Fruit fly (Drosophila melanogaster) whole organism, prepupa: ENCODE results near the gene CG43759.
A peak's percentile ranks its signal among the peaks of the same experiment; 100 is the strongest.

Experiments used
- CG10631 ChIP-seq: fragments of 200-800 bp; sonication (Bioruptor generic); optimal IDR thresholded peaks from 2 replicates; lab custom pipeline; 2016; ENCODE audit warnings: missing biosample characterization, missing genetic modification characterization
- CG11762 ChIP-seq: fragments of 200-800 bp; sonication (Bioruptor generic); optimal IDR thresholded peaks from 3 replicates; lab custom pipeline; 2016; ENCODE audit warnings: missing biosample characterization, missing genetic modification characterization; ENCODE audit not compliant: insufficient read depth
- CG15336 ChIP-seq: fragments of 200-800 bp; sonication (Bioruptor generic); IDR thresholded peaks from 2 replicates; pipeline ENCODE4 v1.3.6; 2022; ENCODE audit warnings: missing biosample characterization, missing genetic modification characterization
- CG1621 ChIP-seq: fragments of 200-800 bp; sonication (Bioruptor generic); optimal IDR thresholded peaks from 3 replicates; lab custom pipeline; 2018; ENCODE audit warnings: missing biosample characterization, mild to moderate bottlenecking, missing genetic modification characterization
- CG16779 ChIP-seq: fragments of 200-800 bp; sonication (Bioruptor generic); optimal IDR thresholded peaks from 3 replicates; lab custom pipeline; 2017; ENCODE audit warnings: missing biosample characterization, mild to moderate bottlenecking, missing genetic modification characterization
- CG3032 ChIP-seq: fragments of 200-800 bp; optimal IDR thresholded peaks from 2 replicates; lab custom pipeline; 2019; ENCODE audit warnings: missing biosample characterization, mild to moderate bottlenecking, missing genetic modification characterization, moderate library complexity
- CG32006 ChIP-seq: fragments of 200-800 bp; sonication (Bioruptor generic); optimal IDR thresholded peaks from 3 replicates; lab custom pipeline; 2017; ENCODE audit warnings: missing biosample characterization, mild to moderate bottlenecking, missing genetic modification characterization
- CG3919 ChIP-seq: fragments of 200-800 bp; sonication (Bioruptor generic); optimal IDR thresholded peaks from 3 replicates; lab custom pipeline; 2016; ENCODE audit warnings: missing biosample characterization, missing genetic modification characterization
- CG6276 ChIP-seq: fragments of 200-800 bp; sonication (Bioruptor generic); optimal IDR thresholded peaks from 2 replicates; lab custom pipeline; 2017; ENCODE audit warnings: missing biosample characterization, mild to moderate bottlenecking, missing genetic modification characterization
- CG6792 ChIP-seq: fragments of 200-800 bp; sonication (Bioruptor generic); optimal IDR thresholded peaks from 3 replicates; lab custom pipeline; 2016; ENCODE audit warnings: missing biosample characterization, missing genetic modification characterization
- CG6808 ChIP-seq: fragments of 200-800 bp; sonication (Bioruptor generic); optimal IDR thresholded peaks from 3 replicates; lab custom pipeline; 2017; ENCODE audit warnings: missing biosample characterization, missing genetic modification characterization, mild to moderate bottlenecking, moderate library complexity, missing genetic modification reagents
- CG6854 ChIP-seq: fragments of 200-800 bp; sonication (Bioruptor generic); optimal IDR thresholded peaks from 2 replicates; lab custom pipeline; 2017; ENCODE audit warnings: missing biosample characterization, mild to moderate bottlenecking, missing genetic modification characterization
- CG7368 ChIP-seq: fragments of 200-800 bp; sonication (Bioruptor generic); optimal IDR thresholded peaks from 3 replicates; lab custom pipeline; 2016; ENCODE audit warnings: missing biosample characterization, missing genetic modification characterization
- CG8119 ChIP-seq: fragments of 200-800 bp; sonication (Bioruptor generic); IDR thresholded peaks from 3 replicates; pipeline ENCODE4 v1.3.6; 2022; ENCODE audit warnings: missing biosample characterization, missing genetic modification characterization
- Eip75B ChIP-seq: fragments of 200-800 bp; sonication (Bioruptor generic); optimal IDR thresholded peaks from 3 replicates; lab custom pipeline; 2016; ENCODE audit warnings: missing biosample characterization, missing genetic modification characterization
- Eip78C ChIP-seq: fragments of 200-800 bp; sonication (Bioruptor generic); peaks from one replicate; lab custom pipeline; 2016; ENCODE audit warnings: missing biosample characterization, missing genetic modification characterization
- Eip93F ChIP-seq: fragments of 200-800 bp; sonication (Bioruptor generic); optimal IDR thresholded peaks from 2 replicates; lab custom pipeline; 2016; ENCODE audit warnings: missing biosample characterization, mild to moderate bottlenecking, missing genetic modification characterization
- Ets21C ChIP-seq: fragments of 200-800 bp; sonication (Bioruptor generic); optimal IDR thresholded peaks from 3 replicates; lab custom pipeline; 2016; ENCODE audit warnings: missing biosample characterization, missing genetic modification characterization
- Ets96B ChIP-seq: fragments of 200-800 bp; optimal IDR thresholded peaks from 2 replicates; lab custom pipeline; 2019; ENCODE audit warnings: missing biosample characterization, mild to moderate bottlenecking, missing genetic modification characterization, moderate library complexity
- Gug ChIP-seq: fragments of 200-800 bp; sonication (Bioruptor generic); IDR thresholded peaks from 2 replicates; pipeline ENCODE4 v1.3.6; 2022; ENCODE audit warnings: missing biosample characterization, missing genetic modification characterization
- Hr38 ChIP-seq: sonication (Bioruptor generic); optimal IDR thresholded peaks from 2 replicates; lab custom pipeline; 2016; ENCODE audit warnings: missing biosample characterization, missing genetic modification characterization
- Hr39 ChIP-seq: fragments of 200-800 bp; sonication (Bioruptor generic); optimal IDR thresholded peaks from 2 replicates; lab custom pipeline; 2016; ENCODE audit warnings: missing biosample characterization, missing genetic modification characterization
- Hr4 ChIP-seq: fragments of 200-800 bp; sonication (Bioruptor generic); optimal IDR thresholded peaks from 3 replicates; lab custom pipeline; 2016; ENCODE audit warnings: missing biosample characterization, missing genetic modification characterization
- Lpt ChIP-seq: fragments of 200-800 bp; sonication (Bioruptor generic); optimal IDR thresholded peaks from 3 replicates; lab custom pipeline; 2016; ENCODE audit warnings: missing biosample characterization, missing genetic modification characterization
- Met ChIP-seq: fragments of 200-800 bp; sonication (Bioruptor generic); optimal IDR thresholded peaks from 3 replicates; lab custom pipeline; 2016; ENCODE audit warnings: missing biosample characterization, missing genetic modification characterization
- OdsH ChIP-seq: fragments of 200-800 bp; sonication (Bioruptor generic); optimal IDR thresholded peaks from 3 replicates; lab custom pipeline; 2016; ENCODE audit warnings: missing biosample characterization, missing genetic modification characterization
- Smox ChIP-seq: fragments of 200-800 bp; sonication (Bioruptor generic); optimal IDR thresholded peaks from 3 replicates; lab custom pipeline; 2016; ENCODE audit warnings: missing biosample characterization, missing genetic modification characterization
- Sox14 ChIP-seq: fragments of 200-800 bp; sonication (Bioruptor generic); optimal IDR thresholded peaks from 3 replicates; lab custom pipeline; 2016; ENCODE audit warnings: missing biosample characterization, missing genetic modification characterization
- Sox15 ChIP-seq: fragments of 200-800 bp; sonication (Bioruptor generic); optimal IDR thresholded peaks from 3 replicates; lab custom pipeline; 2016; ENCODE audit warnings: missing biosample characterization, missing genetic modification characterization
- achi ChIP-seq: fragments of 200-800 bp; sonication (Bioruptor generic); optimal IDR thresholded peaks from 3 replicates; lab custom pipeline; 2016; ENCODE audit warnings: missing biosample characterization, missing genetic modification characterization
- acj6 ChIP-seq: fragments of 200-800 bp; sonication (Bioruptor generic); optimal IDR thresholded peaks from 3 replicates; lab custom pipeline; 2016; ENCODE audit warnings: missing biosample characterization, missing genetic modification characterization
- cyc ChIP-seq: fragments of 200-800 bp; sonication (Bioruptor generic); optimal IDR thresholded peaks from 3 replicates; lab custom pipeline; 2016; ENCODE audit warnings: missing biosample characterization, missing genetic modification characterization
- dac ChIP-seq: fragments of 200-800 bp; sonication (Bioruptor generic); optimal IDR thresholded peaks from 2 replicates; lab custom pipeline; 2017; ENCODE audit warnings: missing biosample characterization, mild to moderate bottlenecking, missing genetic modification characterization
- dsx ChIP-seq: fragments of 200-800 bp; optimal IDR thresholded peaks from 3 replicates; lab custom pipeline; 2019; ENCODE audit warnings: missing biosample characterization, mild to moderate bottlenecking, missing genetic modification characterization, moderate library complexity; ENCODE audit not compliant: poor library complexity, severe bottlenecking
- eg ChIP-seq: fragments of 200-800 bp; sonication (Bioruptor generic); IDR thresholded peaks from 3 replicates; pipeline ENCODE4 v1.3.6; 2022; ENCODE audit warnings: missing biosample characterization, missing genetic modification characterization
- esn ChIP-seq: fragments of 200-800 bp; sonication (Bioruptor generic); optimal IDR thresholded peaks from 2 replicates; lab custom pipeline; 2016; ENCODE audit warnings: missing biosample characterization, mild to moderate bottlenecking, missing genetic modification characterization, moderate library complexity
- fd59A ChIP-seq: fragments of 200-800 bp; sonication (Bioruptor generic); optimal IDR thresholded peaks from 2 replicates; lab custom pipeline; 2017; ENCODE audit warnings: missing biosample characterization, mild to moderate bottlenecking, missing genetic modification characterization, missing genetic modification reagents
- fd85E ChIP-seq: fragments of 200-800 bp; sonication (Bioruptor generic); optimal IDR thresholded peaks from 3 replicates; lab custom pipeline; 2016; ENCODE audit warnings: missing biosample characterization, missing genetic modification characterization
- fkh ChIP-seq: fragments of 200-800 bp; sonication (Bioruptor generic); optimal IDR thresholded peaks from 3 replicates; lab custom pipeline; 2017; ENCODE audit warnings: missing biosample characterization, mild to moderate bottlenecking, missing genetic modification characterization, moderate library complexity
- lz ChIP-seq: fragments of 200-800 bp; sonication (Bioruptor generic); optimal IDR thresholded peaks from 3 replicates; lab custom pipeline; 2016; ENCODE audit warnings: missing biosample characterization, missing genetic modification characterization
- net ChIP-seq: fragments of 200-800 bp; sonication (Bioruptor generic); optimal IDR thresholded peaks from 3 replicates; lab custom pipeline; 2016; ENCODE audit warnings: missing biosample characterization, missing genetic modification characterization
- pdm3 ChIP-seq: fragments of 200-800 bp; sonication (Bioruptor generic); optimal IDR thresholded peaks from 3 replicates; lab custom pipeline; 2016; ENCODE audit warnings: missing biosample characterization, missing genetic modification characterization
- ss ChIP-seq, 2 experiments: fragments of 200-800 bp; sonication (Bioruptor generic); optimal IDR thresholded peaks; 2 replicates in 1 of 2; 3 replicates in 1 of 2; lab custom pipeline; 2017 to 2018; ENCODE audit warnings: mild to moderate bottlenecking in 2 of 2, missing biosample characterization in 2 of 2, missing genetic modification characterization in 2 of 2, moderate library complexity in 1 of 2
- svp ChIP-seq: fragments of 200-800 bp; sonication (Bioruptor generic); peaks from one replicate; lab custom pipeline; 2016; ENCODE audit warnings: missing biosample characterization, missing genetic modification characterization
- topi ChIP-seq: fragments of 200-800 bp; sonication (Bioruptor generic); optimal IDR thresholded peaks from 3 replicates; lab custom pipeline; 2016; ENCODE audit warnings: missing biosample characterization, missing genetic modification characterization
- vri ChIP-seq: fragments of 200-800 bp; sonication (Bioruptor generic); optimal IDR thresholded peaks from 3 replicates; lab custom pipeline; 2016; ENCODE audit warnings: missing biosample characterization, mild to moderate bottlenecking, missing genetic modification characterization

CG43759 gene

DNA sequence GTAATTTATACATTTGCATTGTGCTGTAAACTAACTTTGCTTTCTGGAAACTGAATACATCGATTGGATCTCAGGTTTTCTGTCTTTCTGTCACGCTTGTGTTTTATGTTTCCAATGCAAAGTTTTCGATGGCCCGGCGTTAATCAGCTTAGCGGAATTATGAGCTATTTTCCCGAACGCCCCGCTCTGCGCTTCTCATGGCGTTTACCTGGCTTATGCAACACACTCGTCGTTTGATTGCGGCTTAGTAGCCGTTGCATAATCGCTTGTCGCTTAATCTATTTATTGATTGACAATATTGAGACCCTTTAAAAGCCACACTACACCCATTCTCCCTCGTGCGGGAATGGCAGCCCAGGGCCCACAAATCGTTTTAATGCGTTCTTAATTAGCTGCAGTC lies 66.5 kb downstream of the CG43759 start:
- TF ChIP-seq eg (GFP tag; lab: Robert Waterston, UW), result no peak
- no peak for TF ChIP-seq vri (GFP tag; lab: Kevin White, UChicago)
- TF ChIP-seq Smox, result no peak
- TF ChIP-seq CG10631 (GFP tag; lab: Kevin White, UChicago), result no peak
- no peak for TF ChIP-seq dsx (GFP tag; lab: Kevin White, UChicago)
- TF ChIP-seq cyc (GFP tag; lab: Kevin White, UChicago), result no peak
- TF ChIP-seq Sox15 (GFP tag; lab: Kevin White, UChicago), result no peak
- no peak for TF ChIP-seq Hr4 (GFP tag; lab: Kevin White, UChicago)
- TF ChIP-seq Sox14 (GFP tag; lab: Kevin White, UChicago), result no peak
- TF ChIP-seq svp, result no peak
- TF ChIP-seq Ets96B (tag; lab: Kevin White, UChicago), result no peak
- TF ChIP-seq topi (GFP tag; lab: Kevin White, UChicago), result no peak
- no peak for TF ChIP-seq CG6792
- no peak for TF ChIP-seq dac (GFP tag; lab: Kevin White, UChicago)
- no peak for TF ChIP-seq CG3032

DNA sequence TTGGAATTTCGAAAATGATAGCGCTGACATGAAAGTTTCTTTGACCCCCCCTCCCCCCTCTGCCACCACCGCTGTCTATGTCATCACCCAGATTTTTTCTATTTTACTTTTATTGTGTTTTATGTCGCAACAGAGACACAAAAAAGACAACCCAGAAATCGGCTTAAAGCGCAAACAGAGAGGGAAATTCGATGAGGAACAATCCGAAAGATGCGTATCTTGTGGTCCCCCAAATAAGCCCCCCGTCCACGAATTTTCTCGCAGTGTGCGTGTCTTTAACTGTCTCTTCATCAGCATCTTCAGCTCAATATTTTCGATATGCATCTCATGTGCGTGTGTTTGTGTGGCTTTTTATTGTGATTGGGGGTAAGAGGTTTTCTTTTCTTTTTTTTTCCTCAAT lies 74.6 kb downstream of the CG43759 start:
- TF ChIP-seq Eip78C, result no peak
- no peak for TF ChIP-seq CG32006
- no peak for TF ChIP-seq Sox14 (GFP tag; lab: Kevin White, UChicago)
- no peak for TF ChIP-seq Hr4 (GFP tag; lab: Kevin White, UChicago)
- TF ChIP-seq CG3032, result no peak
- no peak for TF ChIP-seq Met (GFP tag; lab: Kevin White, UChicago)
- no peak for TF ChIP-seq CG3919 (GFP tag; lab: Kevin White, UChicago)
- TF ChIP-seq CG1621 (tag; lab: Kevin White, UChicago), result no peak
- no peak for TF ChIP-seq fd85E (GFP tag; lab: Kevin White, UChicago)
- no peak for TF ChIP-seq fd59A (GFP tag; lab: Kevin White, UChicago)

DNA sequence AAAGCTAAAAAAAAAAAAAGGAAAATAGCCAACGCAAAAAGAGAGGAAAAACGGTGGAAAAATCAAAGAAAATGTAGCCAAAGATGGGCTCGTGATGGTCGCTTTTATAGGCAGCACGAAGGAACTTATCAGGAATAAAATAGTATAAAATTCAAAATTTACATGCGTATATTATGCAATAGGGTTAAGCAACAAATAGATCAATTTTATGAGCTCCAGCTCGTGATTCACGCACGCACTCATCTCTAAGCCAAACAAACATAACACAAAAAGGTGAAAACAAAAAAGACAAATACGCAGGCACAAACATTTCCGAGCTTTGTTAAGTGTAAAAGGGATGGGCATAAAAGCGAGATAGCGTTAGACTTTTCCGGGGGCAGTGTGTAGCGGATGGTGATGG lies 78.7 kb downstream of the CG43759 start:
- TF ChIP-seq Hr39 (GFP tag; lab: Kevin White, UChicago) (peak; percentile 1), Ets96B (tag; lab: Kevin White, UChicago) (no peak), CG32006 (peak; percentile 73), CG11762 (GFP tag; lab: Kevin White, UChicago) (no peak), CG6808 (no peak), pdm3 (GFP tag; lab: Kevin White, UChicago) (peak; percentile 32), CG15336 (GFP tag; lab: Robert Waterston, UW) (peak; percentile 81), fkh (peak; percentile 62), CG1621 (tag; lab: Kevin White, UChicago) (no peak), achi (GFP tag; lab: Kevin White, UChicago) (peak; percentile 31), ss (GFP tag; optimal IDR thresholded peaks at IDR 0.05; lab: Kevin White, UChicago) (peak in 1 of 2 experiments; percentile 16), Eip75B (no peak), acj6 (GFP tag; lab: Kevin White, UChicago) (no peak), CG16779 (tag; lab: Kevin White, UChicago) (no peak), CG10631 (GFP tag; lab: Kevin White, UChicago) (peak; percentile 32), Hr38 (no peak), CG7368 (GFP tag; lab: Kevin White, UChicago) (no peak), Eip78C (peak; percentile 75), Gug (GFP tag; lab: Robert Waterston, UW) (peak; percentile 36; the same call in 1 of the 2 replicates), CG6276 (peak; percentile 60), lz (GFP tag; lab: Kevin White, UChicago) (peak; percentile 2), Sox14 (GFP tag; lab: Kevin White, UChicago) (peak; percentile 8), CG6854 (no peak), Ets21C (no peak), OdsH (GFP tag; lab: Kevin White, UChicago) (peak; percentile 37), Eip93F (no peak), dac (GFP tag; lab: Kevin White, UChicago) (peak; percentile 43), CG8119 (peak; percentile 83), Smox (no peak), cyc (GFP tag; lab: Kevin White, UChicago) (no peak), net (GFP tag; lab: Kevin White, UChicago) (peak; percentile 19), esn (GFP tag; lab: Kevin White, UChicago) (peak; percentile 20), Lpt (GFP tag; lab: Kevin White, UChicago) (peak; percentile 31), CG3919 (GFP tag; lab: Kevin White, UChicago) (peak; percentile 9), vri (GFP tag; lab: Kevin White, UChicago) (no peak), eg (GFP tag; lab: Robert Waterston, UW) (peak; percentile 74), Met (GFP tag; lab: Kevin White, UChicago) (no peak), topi (GFP tag; lab: Kevin White, UChicago) (no peak)
